Worm (Caenorhabditis elegans): Measurements from ENCODE around the gene mup-4.

DNA sequence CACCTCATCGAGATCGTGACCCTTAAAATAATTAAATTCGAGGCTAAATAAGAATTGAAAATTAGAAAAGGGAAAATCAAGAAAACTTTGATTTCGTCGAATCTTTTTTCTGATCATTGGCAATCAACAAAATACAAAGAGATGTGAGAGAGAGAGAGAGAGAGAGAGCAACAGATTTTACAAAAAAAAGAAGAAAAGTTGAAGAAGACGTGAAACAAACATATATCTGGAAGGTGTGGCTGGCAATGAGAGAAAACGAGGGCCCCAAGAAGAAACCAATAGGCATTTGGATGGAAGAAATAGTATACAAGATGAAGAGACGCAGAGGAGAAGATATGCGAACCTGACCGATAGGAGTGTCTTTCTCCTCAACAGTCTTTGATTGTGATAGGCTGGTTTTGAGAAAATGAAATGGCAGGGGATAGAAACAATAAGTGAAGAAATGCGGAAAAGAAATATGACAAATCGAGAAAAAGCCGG is at the start of gene mup-4:
- no peak for TF ChIP-seq fkh-10 (GFP tag; optimal IDR thresholded peaks at IDR 0.05)
- no peak for TF ChIP-seq snpc-4 (tag; optimal IDR thresholded peaks at IDR 0.05)
- no peak for TF ChIP-seq ceh-9 (tag; optimal IDR thresholded peaks at IDR 0.05)
- no peak for TF ChIP-seq jun-1 (tag; optimal IDR thresholded peaks at IDR 0.05)
- TF ChIP-seq unc-62 (GFP tag; optimal IDR thresholded peaks at IDR 0.05): no peak
- no peak for TF ChIP-seq nhr-76 (tag; optimal IDR thresholded peaks at IDR 0.05)
- TF ChIP-seq ama-1 (optimal IDR thresholded peaks at IDR 0.05): no peak
- no peak for TF ChIP-seq lin-39 (tag; optimal IDR thresholded peaks at IDR 0.05)
